Fruit fly (Drosophila melanogaster): Measurements from ENCODE around the gene CG46525.

dm6 chr3L:17436331-17436730 is 38.7 kb upstream of the CG46525 start, which contains the start of gene CG12229:
- no peak for TF ChIP-seq Side (GFP tag; optimal IDR thresholded peaks at IDR 0.05)
- TF ChIP-seq sna (GFP tag; IDR thresholded peaks at IDR 0.05; ENCODE audit: partially characterized antibody), result no peak
- no peak for TF ChIP-seq tx (GFP tag; optimal IDR thresholded peaks at IDR 0.05)
- no peak for TF ChIP-seq CG14014 (GFP tag; IDR thresholded peaks at IDR 0.05)
- TF ChIP-seq bigmax (GFP tag; optimal IDR thresholded peaks at IDR 0.05), result no peak
- no peak for TF ChIP-seq chinmo (GFP tag; IDR thresholded peaks at IDR 0.05; ENCODE audit: partially characterized antibody)
- no peak for TF ChIP-seq Nf-YA (GFP tag; IDR thresholded peaks at IDR 0.05)
